Worm (Caenorhabditis elegans) whole organism, early embryonic: Measurements from ENCODE around the gene srbc-68.

Experiments
- aly-1 ChIP-seq: sonication (generic microtip); optimal IDR thresholded peaks from 2 replicates; lab custom pipeline; 2016; ENCODE audit warnings: missing genetic modification characterization, missing compliant biosample characterization
- ama-1 ChIP-seq: fragments of 150-350 bp; optimal IDR thresholded peaks from 2 replicates; lab custom pipeline; 2014
- ceh-13 ChIP-seq: fragments of 200-800 bp; sonication (Bioruptor generic); optimal IDR thresholded peaks from 2 replicates; lab custom pipeline; 2018; ENCODE audit warnings: mild to moderate bottlenecking, missing genetic modification characterization, missing compliant biosample characterization
- ets-7 ChIP-seq: sonication (generic microtip); optimal IDR thresholded peaks from 2 replicates; lab custom pipeline; 2016; ENCODE audit warnings: missing genotype, missing genetic modification characterization, missing compliant biosample characterization
- flt-1 ChIP-seq: fragments of 200-800 bp; sonication (Bioruptor generic); IDR thresholded peaks from 2 replicates; pipeline ENCODE4 v1.3.6; 2022; ENCODE audit warnings: missing genetic modification characterization, missing compliant biosample characterization
- hmbx-1 ChIP-seq: sonication (generic microtip); optimal IDR thresholded peaks from 2 replicates; lab custom pipeline; 2016; ENCODE audit warnings: mild to moderate bottlenecking, missing genetic modification characterization, missing compliant biosample characterization
- pes-1 ChIP-seq: fragments of 200-800 bp; sonication (Bioruptor generic); IDR thresholded peaks from 2 replicates; pipeline ENCODE4 v1.3.6; 2022; ENCODE audit warnings: missing genetic modification reagents, missing genetic modification characterization, missing compliant biosample characterization
- tbx-11 ChIP-seq: fragments of 200-800 bp; sonication (Bioruptor generic); IDR thresholded peaks from 2 replicates; pipeline ENCODE4 v1.3.6; 2022; ENCODE audit warnings: missing genetic modification characterization, missing compliant biosample characterization
- tbx-37 ChIP-seq: fragments of 200-800 bp; sonication (Bioruptor generic); conservative IDR thresholded peaks from 2 replicates; pipeline ENCODE4 v1.3.6; 2022; ENCODE audit warnings: missing genetic modification reagents, missing genetic modification characterization, missing compliant biosample characterization
- tra-4 ChIP-seq: sonication (generic microtip); optimal IDR thresholded peaks from 2 replicates; lab custom pipeline; 2017; ENCODE audit warnings: missing genetic modification characterization, missing compliant biosample characterization

ce11 chrV:3548798-3549197 lies 2.4 kb upstream of the srbc-68 start, which contains the start of gene srw-130:
- TF ChIP-seq ama-1 = no peak
- no peak for TF ChIP-seq tbx-37 (GFP tag; lab: Robert Waterston, UW)
- no peak for TF ChIP-seq tra-4 (tag; lab: Kevin White, UChicago)
- TF ChIP-seq pes-1 (GFP tag; lab: Robert Waterston, UW) = no peak
- no peak for TF ChIP-seq flt-1
- no peak for TF ChIP-seq ets-7 (tag; lab: Kevin White, UChicago)
- no peak for TF ChIP-seq hmbx-1
- no peak for TF ChIP-seq aly-1 (tag; lab: Kevin White, UChicago)
- no peak for TF ChIP-seq ceh-13 (GFP tag; lab: Kevin White, UChicago)
- TF ChIP-seq tbx-11 (GFP tag; lab: Robert Waterston, UW) = no peak
